Worm (Caenorhabditis elegans): ENCODE measurements around the gene F19B10.4.

- TF ChIP-seq cnd-1 (tag; optimal IDR thresholded peaks at IDR 0.05): no peak
- TF ChIP-seq nhr-237 (tag; optimal IDR thresholded peaks at IDR 0.05): no peak
- TF ChIP-seq bed-3 (GFP tag; optimal IDR thresholded peaks at IDR 0.05): no peak
- peak; percentile 10 for TF ChIP-seq pha-4 (tag; optimal IDR thresholded peaks at IDR 0.05)
- TF ChIP-seq nhr-12 (tag; optimal IDR thresholded peaks at IDR 0.05): no peak
- no peak for TF ChIP-seq tbx-8 (GFP tag; optimal IDR thresholded peaks at IDR 0.05)
- no peak for TF ChIP-seq lin-32 (GFP tag; optimal IDR thresholded peaks at IDR 0.05)
- no peak for TF ChIP-seq lsy-2 (tag; optimal IDR thresholded peaks at IDR 0.05)
- TF ChIP-seq lin-13 (tag; optimal IDR thresholded peaks at IDR 0.05): peak; percentile 22
- TF ChIP-seq elt-3 (tag; optimal IDR thresholded peaks at IDR 0.05): no peak
These were observed 22.9 kb downstream of the F19B10.4 start, which contains the start of gene F19B10.1 for ce11 chrII:3682770-3683234.

All from whole organism, mixed stage, embryonic.